Worm (Caenorhabditis elegans) whole organism, midembryonic: ENCODE data around the gene F59B1.4.

Experiments used
- flt-1 ChIP-seq: fragments of 200-800 bp; sonication (Bioruptor generic); IDR thresholded peaks from 2 replicates; pipeline ENCODE4 v1.3.6; 2022; ENCODE audit warnings: missing genetic modification characterization, missing compliant biosample characterization
- klf-2 ChIP-seq: fragments of 200-800 bp; sonication (Bioruptor generic); conservative IDR thresholded peaks from 2 replicates; pipeline ENCODE4 v1.3.6; 2022; ENCODE audit warnings: missing genetic modification reagents, missing genetic modification characterization, missing compliant biosample characterization
- ztf-23 ChIP-seq: fragments of 200-800 bp; sonication (Bioruptor generic); IDR thresholded peaks from 2 replicates; pipeline ENCODE4 v1.3.6; 2022; ENCODE audit warnings: missing genetic modification reagents, missing genetic modification characterization, missing compliant biosample characterization

DNA sequence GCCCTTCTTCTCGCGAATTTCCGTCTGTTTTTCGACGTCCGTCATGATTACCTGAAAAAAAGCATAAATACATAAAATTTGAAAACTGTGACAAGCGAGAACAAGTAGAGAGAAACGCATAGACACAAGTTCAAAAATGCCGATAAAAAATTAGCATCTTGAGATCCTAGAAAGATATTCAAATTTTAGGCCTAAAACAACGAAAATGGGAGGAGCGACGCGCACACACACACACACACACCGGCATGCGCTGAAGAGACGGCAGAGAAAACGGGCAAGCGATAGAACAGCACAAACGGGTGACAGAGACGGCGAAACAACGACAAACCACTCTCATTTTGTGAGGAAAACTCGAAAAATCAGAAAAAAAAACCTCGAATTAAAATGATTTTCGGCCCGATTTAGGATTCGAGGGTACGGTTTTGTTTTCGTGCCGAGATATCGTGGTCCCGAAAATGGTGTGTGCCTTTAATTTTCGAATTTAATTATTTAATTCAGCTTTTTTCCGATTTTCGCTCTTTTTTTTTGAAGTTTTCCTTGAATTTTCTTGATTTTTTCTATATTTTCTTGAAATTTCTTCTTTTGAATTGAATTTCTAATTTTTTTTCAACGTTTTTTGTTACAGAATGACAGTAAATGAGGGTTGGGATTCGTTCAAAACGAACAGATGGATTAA is 40.7 kb downstream of the F59B1.4 start, which contains the start of the genes rpl-11.1 and T22F3.2:
- TF ChIP-seq klf-2 (GFP tag; lab: Robert Waterston, UW) = no peak
- no peak for TF ChIP-seq flt-1
- no peak for TF ChIP-seq ztf-23 (GFP tag; lab: Robert Waterston, UW)
